Fruit fly (Drosophila melanogaster) whole organism, adult: Measurements from ENCODE around the gene Mtl.

ENCODE experiments used
- CG11617 ChIP-seq: fragments of 200-800 bp; sonication (Bioruptor generic); optimal IDR thresholded peaks from 2 replicates; lab custom pipeline; 2017; ENCODE audit warnings: mild to moderate bottlenecking, missing biosample characterization, missing genetic modification reagents, missing genetic modification characterization
- CG12768 ChIP-seq: fragments of 200-800 bp; sonication (Bioruptor generic); optimal IDR thresholded peaks from 2 replicates; lab custom pipeline; 2017; ENCODE audit warnings: missing biosample characterization, missing genetic modification characterization, mild to moderate bottlenecking, moderate library complexity, missing genetic modification reagents
- CG14711 ChIP-seq: fragments of 200-800 bp; sonication (Bioruptor generic); optimal IDR thresholded peaks from 2 replicates; lab custom pipeline; 2018; ENCODE audit warnings: missing biosample characterization, mild to moderate bottlenecking, missing genetic modification characterization, moderate library complexity
- CG1620 ChIP-seq: fragments of 200-800 bp; sonication (Bioruptor generic); optimal IDR thresholded peaks from 2 replicates; lab custom pipeline; 2016; ENCODE audit warnings: missing biosample characterization, missing genetic modification characterization
- CG33017 ChIP-seq: fragments of 200-800 bp; sonication (Bioruptor generic); optimal IDR thresholded peaks from 2 replicates; lab custom pipeline; 2018; ENCODE audit warnings: missing biosample characterization, mild to moderate bottlenecking, missing genetic modification characterization, moderate library complexity
- CG5204 ChIP-seq: fragments of 200-800 bp; sonication (Bioruptor generic); optimal IDR thresholded peaks from 2 replicates; lab custom pipeline; 2016; ENCODE audit warnings: missing biosample characterization, missing genetic modification characterization
- CG7045 ChIP-seq: fragments of 200-800 bp; sonication (Bioruptor generic); optimal IDR thresholded peaks from 2 replicates; lab custom pipeline; 2017; ENCODE audit warnings: missing biosample characterization, mild to moderate bottlenecking, missing genetic modification characterization
- CG7101 ChIP-seq: fragments of 200-800 bp; sonication (Bioruptor generic); optimal IDR thresholded peaks from 2 replicates; lab custom pipeline; 2018; ENCODE audit warnings: missing biosample characterization, mild to moderate bottlenecking, missing genetic modification characterization, moderate library complexity
- Clk ChIP-seq: fragments of 200-800 bp; sonication (Bioruptor generic); optimal IDR thresholded peaks from 2 replicates; lab custom pipeline; 2017; ENCODE audit warnings: missing biosample characterization, missing genetic modification characterization
- Crg-1 ChIP-seq: fragments of 200-800 bp; sonication (Bioruptor generic); optimal IDR thresholded peaks from 2 replicates; lab custom pipeline; 2016; ENCODE audit warnings: missing biosample characterization, missing genetic modification characterization
- Hr96 ChIP-seq: fragments of 200-800 bp; sonication (Bioruptor generic); optimal IDR thresholded peaks from 2 replicates; lab custom pipeline; 2016; ENCODE audit warnings: missing biosample characterization, missing genetic modification characterization
- Mnt ChIP-seq: fragments of 200-800 bp; sonication (Bioruptor generic); optimal IDR thresholded peaks from 2 replicates; lab custom pipeline; 2016; ENCODE audit warnings: missing biosample characterization, mild to moderate bottlenecking, missing genetic modification characterization
- bab1 ChIP-seq: fragments of 200-800 bp; sonication (Bioruptor generic); optimal IDR thresholded peaks from 3 replicates; lab custom pipeline; 2019; ENCODE audit warnings: missing biosample characterization, mild to moderate bottlenecking, missing genetic modification characterization, moderate library complexity
- cic ChIP-seq: fragments of 200-800 bp; sonication (Bioruptor generic); optimal IDR thresholded peaks from 2 replicates; lab custom pipeline; 2017; ENCODE audit warnings: missing biosample characterization, mild to moderate bottlenecking, missing genetic modification characterization, moderate library complexity
- cnc ChIP-seq, 2 experiments: fragments of >200 bp; optimal IDR thresholded peaks; 2 replicates each; lab custom pipeline; 2017
- kay ChIP-seq: fragments of 200-800 bp; sonication (Bioruptor generic); peaks from one replicate; lab custom pipeline; 2016; ENCODE audit warnings: missing biosample characterization, missing genetic modification characterization, borderline replicate concordance
- ovo ChIP-seq: fragments of 200-800 bp; sonication (Bioruptor generic); optimal IDR thresholded peaks from 2 replicates; lab custom pipeline; 2016; ENCODE audit warnings: missing biosample characterization, missing genetic modification characterization
- pad ChIP-seq: fragments of 200-800 bp; sonication (Bioruptor generic); optimal IDR thresholded peaks from 3 replicates; lab custom pipeline; 2017; ENCODE audit warnings: missing biosample characterization, missing genetic modification characterization, mild to moderate bottlenecking, moderate library complexity, missing genetic modification reagents
- tj ChIP-seq: fragments of 200-800 bp; sonication (Bioruptor generic); optimal IDR thresholded peaks from 3 replicates; lab custom pipeline; 2017; ENCODE audit warnings: missing biosample characterization, mild to moderate bottlenecking, missing genetic modification characterization, moderate library complexity
- toe ChIP-seq: fragments of 200-800 bp; sonication (Bioruptor generic); optimal IDR thresholded peaks from 2 replicates; lab custom pipeline; 2016; ENCODE audit warnings: missing biosample characterization, missing genetic modification characterization

The Mtl gene

dm6 chr3R:27608000-27608399, 28.2 kb upstream of the Mtl start:
- TF ChIP-seq CG33017, result no peak
- peak; percentile 72 for TF ChIP-seq Mnt (GFP tag; lab: Kevin White, UChicago)

DNA sequence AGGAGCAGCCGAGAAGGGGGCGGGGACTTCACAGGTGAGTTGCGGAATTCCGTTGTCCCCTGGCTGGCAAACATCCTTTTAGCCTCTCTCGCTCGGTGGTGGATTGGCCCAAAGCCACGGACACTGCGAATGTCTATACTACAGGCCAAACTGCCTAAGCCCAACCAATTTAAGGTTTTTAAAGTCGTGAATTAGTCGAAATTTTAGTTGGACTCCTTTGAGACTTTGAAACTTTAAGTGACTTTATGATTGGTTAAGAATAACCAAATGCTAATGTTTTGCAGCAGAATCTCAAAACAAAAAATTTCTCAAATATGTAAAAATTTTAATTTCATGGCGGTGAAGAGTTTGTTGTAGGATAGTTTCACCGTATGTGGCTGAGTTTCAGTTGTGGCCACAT, 27.7 kb upstream of the Mtl start:
- TF ChIP-seq cnc (optimal IDR thresholded peaks at IDR 0.05; lab: Kevin White, UChicago) (no peak), Crg-1 (GFP tag; lab: Kevin White, UChicago) (no peak), CG1620 (GFP tag; lab: Kevin White, UChicago) (no peak), CG5204 (GFP tag; lab: Kevin White, UChicago) (peak; percentile 11)

- TF ChIP-seq cnc (optimal IDR thresholded peaks at IDR 0.05; lab: Kevin White, UChicago) (no peak), Hr96 (no peak), CG33017 (no peak), CG7101 (tag; lab: Kevin White, UChicago) (no peak), kay (GFP tag; lab: Kevin White, UChicago) (no peak), pad (GFP tag; lab: Kevin White, UChicago) (no peak), Clk (GFP tag; lab: Kevin White, UChicago) (no peak), Crg-1 (GFP tag; lab: Kevin White, UChicago) (no peak), bab1 (GFP tag; lab: Kevin White, UChicago) (no peak), tj (GFP tag; lab: Kevin White, UChicago) (no peak), CG5204 (GFP tag; lab: Kevin White, UChicago) (no peak), CG14711 (no peak), ovo (GFP tag; lab: Kevin White, UChicago) (no peak), CG12768 (no peak)
These were observed 26.8 kb upstream of the Mtl start for dm6 chr3R:27609118-27610042.

- TF ChIP-seq CG12768, result no peak
- no peak for TF ChIP-seq tj (GFP tag; lab: Kevin White, UChicago)
- TF ChIP-seq cic (GFP tag; lab: Kevin White, UChicago), result no peak
- TF ChIP-seq kay (GFP tag; lab: Kevin White, UChicago), result no peak
- no peak for TF ChIP-seq bab1 (GFP tag; lab: Kevin White, UChicago)
- TF ChIP-seq Mnt (GFP tag; lab: Kevin White, UChicago), result no peak
- no peak for TF ChIP-seq CG11617 (GFP tag; lab: Kevin White, UChicago)
- TF ChIP-seq cnc (optimal IDR thresholded peaks at IDR 0.05; lab: Kevin White, UChicago), result no peak
- no peak for TF ChIP-seq CG5204 (GFP tag; lab: Kevin White, UChicago)
- no peak for TF ChIP-seq CG1620 (GFP tag; lab: Kevin White, UChicago)
- no peak for TF ChIP-seq Crg-1 (GFP tag; lab: Kevin White, UChicago)
- no peak for TF ChIP-seq CG33017
- TF ChIP-seq CG14711, result no peak
- no peak for TF ChIP-seq Hr96
- TF ChIP-seq ovo (GFP tag; lab: Kevin White, UChicago), result no peak
- no peak for TF ChIP-seq pad (GFP tag; lab: Kevin White, UChicago)
- TF ChIP-seq CG7101 (tag; lab: Kevin White, UChicago), result no peak
- no peak for TF ChIP-seq CG7045 (GFP tag; lab: Kevin White, UChicago)
- TF ChIP-seq toe (GFP tag; lab: Kevin White, UChicago), result no peak
These were observed 25.6 kb upstream of the Mtl start for dm6 chr3R:27610622-27611021.

- no peak for TF ChIP-seq cic (GFP tag; lab: Kevin White, UChicago)
- TF ChIP-seq pad (GFP tag; lab: Kevin White, UChicago), result no peak
- no peak for TF ChIP-seq Clk (GFP tag; lab: Kevin White, UChicago)
- no peak for TF ChIP-seq tj (GFP tag; lab: Kevin White, UChicago)
- no peak for TF ChIP-seq ovo (GFP tag; lab: Kevin White, UChicago)
- no peak for TF ChIP-seq CG33017
- TF ChIP-seq CG1620 (GFP tag; lab: Kevin White, UChicago), result no peak
- no peak for TF ChIP-seq cnc (optimal IDR thresholded peaks at IDR 0.05; lab: Kevin White, UChicago)
These were observed 22.4 kb upstream of the Mtl start for dm6 chr3R:27613814-27614213.

dm6 chr3R:27616493-27616892, 19.7 kb upstream of the Mtl start:
- no peak for TF ChIP-seq CG7045 (GFP tag; lab: Kevin White, UChicago)
- no peak for TF ChIP-seq CG33017

DNA sequence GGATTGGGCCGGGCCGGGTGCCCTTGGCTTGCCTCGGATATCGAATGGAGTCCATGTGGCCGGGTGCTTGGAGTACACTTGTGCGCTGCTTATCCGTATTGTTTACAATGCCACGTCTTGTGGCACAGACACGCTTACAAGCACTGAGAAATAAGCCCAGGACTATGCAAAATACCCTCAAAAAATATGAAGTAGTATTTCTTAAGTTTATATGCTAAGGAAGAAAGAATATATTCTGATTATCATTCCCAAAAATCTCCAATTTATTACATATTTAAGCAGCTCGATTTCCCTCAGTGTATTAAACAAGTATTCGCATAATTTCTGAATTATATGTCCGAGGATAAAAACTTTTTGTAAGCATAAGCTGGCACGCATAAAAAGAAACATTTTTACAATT, 14.4 kb upstream of the Mtl start:
- TF ChIP-seq CG1620 (GFP tag; lab: Kevin White, UChicago) (no peak), pad (GFP tag; lab: Kevin White, UChicago) (no peak), CG7101 (tag; lab: Kevin White, UChicago) (no peak), Hr96 (no peak), toe (GFP tag; lab: Kevin White, UChicago) (no peak), CG7045 (GFP tag; lab: Kevin White, UChicago) (no peak), CG33017 (no peak), bab1 (GFP tag; lab: Kevin White, UChicago) (no peak), CG12768 (no peak), CG11617 (GFP tag; lab: Kevin White, UChicago) (no peak), CG5204 (GFP tag; lab: Kevin White, UChicago) (no peak)
